Fruit fly (Drosophila melanogaster) whole organism, embryonic: ENCODE data around the gene tomb.

ENCODE experiments used
- CG10274 ChIP-seq: fragments of 200-800 bp; sonication (Bioruptor generic); optimal IDR thresholded peaks from 3 replicates; lab custom pipeline; 2017; ENCODE audit warnings: missing biosample characterization, mild to moderate bottlenecking, missing genetic modification characterization
- CG10431 ChIP-seq: fragments of 200-800 bp; sonication (Bioruptor generic); optimal IDR thresholded peaks from 3 replicates; lab custom pipeline; 2018; ENCODE audit warnings: missing biosample characterization, mild to moderate bottlenecking, missing genetic modification characterization
- CG10462 ChIP-seq: fragments of 200-800 bp; sonication (Bioruptor generic); optimal IDR thresholded peaks from 2 replicates; lab custom pipeline; 2016; ENCODE audit warnings: missing biosample characterization, missing genetic modification characterization
- CG10979 ChIP-seq: fragments of 200-800 bp; sonication (Bioruptor generic); optimal IDR thresholded peaks from 2 replicates; lab custom pipeline; 2018; ENCODE audit warnings: missing biosample characterization, mild to moderate bottlenecking, missing genetic modification characterization, moderate library complexity
- CG11085 ChIP-seq: fragments of 200-800 bp; sonication (Bioruptor generic); IDR thresholded peaks from 2 replicates; pipeline ENCODE4 v1.3.6; 2022; ENCODE audit warnings: missing biosample characterization, missing genetic modification characterization
- CG12391 ChIP-seq: fragments of 200-800 bp; sonication (Bioruptor generic); optimal IDR thresholded peaks from 3 replicates; lab custom pipeline; 2018; ENCODE audit warnings: missing biosample characterization, mild to moderate bottlenecking, missing genetic modification characterization, moderate library complexity
- CG14710 ChIP-seq: fragments of 200-800 bp; sonication (Bioruptor generic); optimal IDR thresholded peaks from 3 replicates; lab custom pipeline; 2019; ENCODE audit warnings: missing biosample characterization, mild to moderate bottlenecking, missing genetic modification characterization, moderate library complexity
- CG15696 ChIP-seq: fragments of 200-800 bp; sonication (Bioruptor generic); optimal IDR thresholded peaks from 2 replicates; lab custom pipeline; 2019; ENCODE audit warnings: missing biosample characterization, mild to moderate bottlenecking, missing genetic modification characterization, moderate library complexity
- CG16815 ChIP-seq: fragments of 200-800 bp; sonication (Bioruptor generic); optimal IDR thresholded peaks from 3 replicates; lab custom pipeline; 2017; ENCODE audit warnings: missing biosample characterization, mild to moderate bottlenecking, missing genetic modification characterization
- CG17328 ChIP-seq: fragments of 200-800 bp; sonication (Bioruptor generic); IDR thresholded peaks from 2 replicates; pipeline ENCODE4 v1.3.6; 2022; ENCODE audit warnings: missing biosample characterization, missing genetic modification characterization
- CG2202 ChIP-seq: fragments of 200-800 bp; sonication (Bioruptor generic); optimal IDR thresholded peaks from 2 replicates; lab custom pipeline; 2018; ENCODE audit warnings: missing biosample characterization, mild to moderate bottlenecking, missing genetic modification characterization
- CG30431 ChIP-seq: fragments of 200-800 bp; sonication (Bioruptor generic); optimal IDR thresholded peaks from 2 replicates; lab custom pipeline; 2017; ENCODE audit warnings: missing biosample characterization, missing genetic modification characterization
- CG4424 ChIP-seq: fragments of 200-800 bp; sonication (Bioruptor generic); optimal IDR thresholded peaks from 3 replicates; lab custom pipeline; 2016; ENCODE audit warnings: missing biosample characterization, missing genetic modification characterization
- CG4820 ChIP-seq: fragments of 200-800 bp; sonication (Bioruptor generic); optimal IDR thresholded peaks from 3 replicates; lab custom pipeline; 2016; ENCODE audit warnings: missing biosample characterization, missing genetic modification characterization
- CG8388 ChIP-seq: fragments of 200-800 bp; sonication (Bioruptor generic); optimal IDR thresholded peaks from 2 replicates; lab custom pipeline; 2019; ENCODE audit warnings: missing biosample characterization, mild to moderate bottlenecking, missing genetic modification characterization, moderate library complexity
- CG8765 ChIP-seq: fragments of 200-800 bp; sonication (Bioruptor generic); IDR thresholded peaks from 2 replicates; pipeline ENCODE4 v1.3.6; 2022; ENCODE audit warnings: missing biosample characterization, missing genetic modification characterization
- CG9727 ChIP-seq: fragments of 200-800 bp; sonication (Bioruptor generic); optimal IDR thresholded peaks from 3 replicates; lab custom pipeline; 2017; ENCODE audit warnings: missing biosample characterization, mild to moderate bottlenecking, missing genetic modification characterization
- Chrac-16 ChIP-seq: fragments of 200-800 bp; sonication (Bioruptor generic); optimal IDR thresholded peaks from 3 replicates; lab custom pipeline; 2016; ENCODE audit warnings: missing biosample characterization, missing genetic modification characterization
- CrebB ChIP-seq: fragments of 200-800 bp; sonication (Bioruptor generic); optimal IDR thresholded peaks from 3 replicates; lab custom pipeline; 2018; ENCODE audit warnings: missing biosample characterization, mild to moderate bottlenecking, missing genetic modification characterization
- HLH4C ChIP-seq: fragments of 200-800 bp; sonication (Bioruptor generic); IDR thresholded peaks from 3 replicates; pipeline ENCODE4 v1.3.6; 2022; ENCODE audit warnings: missing biosample characterization, missing genetic modification characterization; ENCODE audit not compliant: partially characterized antibody
- Hmx ChIP-seq: fragments of 200-800 bp; sonication (Bioruptor generic); optimal IDR thresholded peaks from 2 replicates; lab custom pipeline; 2016; ENCODE audit warnings: missing biosample characterization, missing genetic modification characterization
- Hr39 ChIP-seq: fragments of >200 bp; optimal IDR thresholded peaks from 2 replicates; lab custom pipeline; 2017
- Hr51 ChIP-seq, 2 experiments: fragments of 200-800 bp; sonication (Bioruptor generic); optimal IDR thresholded peaks; 2 replicates in 1 of 2; 3 replicates in 1 of 2; lab custom pipeline; 2016 to 2018; ENCODE audit warnings: missing biosample characterization in 2 of 2, missing genetic modification characterization in 2 of 2, mild to moderate bottlenecking in 1 of 2, moderate library complexity in 1 of 2
- Med ChIP-seq: fragments of 200-800 bp; sonication (Bioruptor generic); peaks from one replicate; lab custom pipeline; 2016; ENCODE audit warnings: missing biosample characterization, missing genetic modification characterization, mild to moderate bottlenecking, inconsistent platforms, moderate library complexity
- NC2β ChIP-seq: fragments of 200-800 bp; sonication (Bioruptor generic); optimal IDR thresholded peaks from 2 replicates; lab custom pipeline; 2016; ENCODE audit warnings: missing biosample characterization, missing genetic modification characterization
- Nf-YA ChIP-seq: fragments of 200-800 bp; sonication (Bioruptor generic); IDR thresholded peaks from 2 replicates; pipeline ENCODE4 v1.3.6; 2022; ENCODE audit warnings: missing biosample characterization, missing genetic modification characterization
- NfI ChIP-seq: fragments of 200-800 bp; sonication (Bioruptor generic); optimal IDR thresholded peaks from 3 replicates; lab custom pipeline; 2018; ENCODE audit warnings: missing biosample characterization, mild to moderate bottlenecking, missing genetic modification characterization, moderate library complexity
- Spps ChIP-seq: fragments of 200-800 bp; sonication (Bioruptor generic); optimal IDR thresholded peaks from 2 replicates; lab custom pipeline; 2018; ENCODE audit warnings: missing biosample characterization, mild to moderate bottlenecking, missing genetic modification characterization
- Sry-δ ChIP-seq: fragments of 200-800 bp; sonication (Bioruptor generic); optimal IDR thresholded peaks from 2 replicates; lab custom pipeline; 2016; ENCODE audit warnings: missing biosample characterization, missing genetic modification characterization
- ap ChIP-seq: fragments of 200-800 bp; sonication (Bioruptor generic); IDR thresholded peaks from 2 replicates; pipeline ENCODE4 v1.3.6; 2022; ENCODE audit warnings: missing biosample characterization, missing genetic modification characterization
- ase ChIP-seq: fragments of 200-800 bp; sonication (Bioruptor generic); IDR thresholded peaks from 3 replicates; pipeline ENCODE4 v1.3.6; 2022; ENCODE audit warnings: missing biosample characterization, missing genetic modification characterization
- chif ChIP-seq, 2 experiments: fragments of 200-800 bp; sonication (Bioruptor generic); optimal IDR thresholded peaks; 3 replicates each; lab custom pipeline; 2016; ENCODE audit warnings: missing biosample characterization in 2 of 2, missing genetic modification characterization in 2 of 2
- chn ChIP-seq: fragments of 200-800 bp; sonication (Bioruptor generic); optimal IDR thresholded peaks from 2 replicates; lab custom pipeline; 2016; ENCODE audit warnings: missing biosample characterization, missing genetic modification characterization
- dan ChIP-seq: fragments of 200-800 bp; sonication (Bioruptor generic); IDR thresholded peaks from 2 replicates; pipeline ENCODE4 v1.3.6; 2022; ENCODE audit warnings: missing biosample characterization, missing genetic modification characterization
- dmrt11E ChIP-seq: fragments of 200-800 bp; sonication (Bioruptor generic); optimal IDR thresholded peaks from 3 replicates; lab custom pipeline; 2018; ENCODE audit warnings: missing biosample characterization, mild to moderate bottlenecking, missing genetic modification characterization, moderate library complexity
- fu2 ChIP-seq: fragments of 200-800 bp; sonication (Bioruptor generic); optimal IDR thresholded peaks from 2 replicates; lab custom pipeline; 2016; ENCODE audit warnings: missing biosample characterization, missing genetic modification characterization
- nerfin-1 ChIP-seq: fragments of 200-800 bp; sonication (Bioruptor generic); optimal IDR thresholded peaks from 3 replicates; lab custom pipeline; 2019; ENCODE audit warnings: missing biosample characterization, mild to moderate bottlenecking, missing genetic modification characterization, moderate library complexity
- nmo ChIP-seq: fragments of 200-800 bp; sonication (Bioruptor generic); optimal IDR thresholded peaks from 2 replicates; lab custom pipeline; 2018; ENCODE audit warnings: missing biosample characterization, mild to moderate bottlenecking, missing genetic modification characterization, moderate library complexity
- nom ChIP-seq: fragments of 200-800 bp; sonication (Bioruptor generic); optimal IDR thresholded peaks from 2 replicates; lab custom pipeline; 2017; ENCODE audit warnings: missing biosample characterization, missing genetic modification characterization, mild to moderate bottlenecking, moderate library complexity, missing genetic modification reagents
- otp ChIP-seq: fragments of 200-800 bp; sonication (Bioruptor generic); IDR thresholded peaks from 3 replicates; pipeline ENCODE4, ENCODE4 v1.3.6; 2022; ENCODE audit warnings: missing biosample characterization, missing genetic modification characterization
- row ChIP-seq: fragments of 200-800 bp; sonication (Bioruptor generic); IDR thresholded peaks from 3 replicates; pipeline ENCODE4 v1.3.6; 2022; ENCODE audit warnings: missing biosample characterization, missing genetic modification characterization
- sens ChIP-seq: fragments of 200-800 bp; sonication (Bioruptor generic); peaks from one replicate; lab custom pipeline; 2016; ENCODE audit warnings: missing biosample characterization, missing genetic modification characterization
- sug ChIP-seq: fragments of 200-800 bp; optimal IDR thresholded peaks from 2 replicates; lab custom pipeline; 2019; ENCODE audit warnings: missing biosample characterization, mild to moderate bottlenecking, missing genetic modification characterization, moderate library complexity
- trh ChIP-seq: fragments of 200-800 bp; sonication (Bioruptor generic); optimal IDR thresholded peaks from 2 replicates; lab custom pipeline; 2016; ENCODE audit warnings: missing biosample characterization, missing genetic modification characterization
- ttk ChIP-seq: fragments of 200-800 bp; sonication (Bioruptor generic); IDR thresholded peaks from 2 replicates; pipeline ENCODE4 v2.1.2; 2022; ENCODE audit warnings: missing biosample characterization, missing genetic modification characterization
- unc-4 ChIP-seq: fragments of 200-800 bp; sonication (Bioruptor generic); IDR thresholded peaks from 2 replicates; pipeline ENCODE4 v1.3.6; 2022; ENCODE audit warnings: missing biosample characterization, missing genetic modification characterization; ENCODE audit not compliant: partially characterized antibody
- unpg ChIP-seq: fragments of 200-800 bp; sonication (Bioruptor generic); optimal IDR thresholded peaks from 3 replicates; lab custom pipeline; 2018; ENCODE audit warnings: missing biosample characterization, mild to moderate bottlenecking, missing genetic modification characterization, moderate library complexity
- z ChIP-seq: fragments of 200-800 bp; sonication (Bioruptor generic); IDR thresholded peaks from 3 replicates; pipeline ENCODE4 v1.3.6; 2022; ENCODE audit warnings: missing biosample characterization, missing genetic modification characterization
- zfh1 ChIP-seq: fragments of 200-800 bp; sonication (Bioruptor generic); IDR thresholded peaks from 3 replicates; pipeline ENCODE4 v1.3.6; 2022; ENCODE audit warnings: missing biosample characterization, missing genetic modification characterization

The tomb gene

dm6 chr2L:5492924-5493323 lies 43.6 kb downstream of the tomb start (continued):
- no peak for TF ChIP-seq HLH4C (GFP tag; lab: Robert Waterston, UW)
- TF ChIP-seq ap, result no peak
- TF ChIP-seq, all 482 proteins: peak for 7

dm6 chr2L:5491220-5491619 lies 45.3 kb downstream of the tomb start:
- TF ChIP-seq dan (GFP tag; lab: Robert Waterston, UW), result peak; percentile 57; the same call in 1 of the 2 replicates
- TF ChIP-seq Hr39 (lab: Kevin White, UChicago), result no peak
- peak; percentile 47 for TF ChIP-seq CG15696 (tag; lab: Kevin White, UChicago)
- no peak for TF ChIP-seq nmo
- TF ChIP-seq ase, result no peak
- TF ChIP-seq fu2, result no peak
- peak; percentile 3 for TF ChIP-seq CG16815 (GFP tag; lab: Kevin White, UChicago)
- peak; percentile 19 for TF ChIP-seq CG4424
- peak; percentile 23 for TF ChIP-seq nom (GFP tag; lab: Kevin White, UChicago)
- peak; percentile 9 for TF ChIP-seq Spps (tag; lab: Kevin White, UChicago)
- TF ChIP-seq CG8388 (GFP tag; lab: Kevin White, UChicago), result peak; percentile 4
- no peak for TF ChIP-seq CG30431 (GFP tag; lab: Kevin White, UChicago)
- TF ChIP-seq Hr51 (GFP tag; optimal IDR thresholded peaks at IDR 0.05; lab: Kevin White, UChicago), result peak in 1 of 2 experiments; percentile 2
- TF ChIP-seq chif (GFP tag; optimal IDR thresholded peaks at IDR 0.05; lab: Kevin White, UChicago), result peak in 1 of 2 experiments; percentile 47
- TF ChIP-seq CG9727, result peak; percentile 49
- peak; percentile 74; the same call in 2 of the 3 replicates for TF ChIP-seq zfh1 (GFP tag; lab: Robert Waterston, UW)
- TF ChIP-seq nerfin-1 (tag; lab: Kevin White, UChicago), result no peak
- no peak for TF ChIP-seq CG10274 (GFP tag; lab: Kevin White, UChicago)
- TF ChIP-seq Sry-δ (GFP tag; lab: Kevin White, UChicago), result no peak
- no peak for TF ChIP-seq CG11085 (GFP tag; lab: Robert Waterston, UW)
- no peak for TF ChIP-seq trh (GFP tag; lab: Kevin White, UChicago)
- peak; percentile 51 for TF ChIP-seq CG10979 (tag; lab: Kevin White, UChicago)
- no peak for TF ChIP-seq CG10431
- TF ChIP-seq CG4820 (GFP tag; lab: Kevin White, UChicago), result peak; percentile 0
- peak; percentile 31; the same call in 1 of the 3 replicates for TF ChIP-seq z
- TF ChIP-seq Med, result peak; percentile 66
- peak; percentile 62 for TF ChIP-seq dmrt11E (tag; lab: Kevin White, UChicago)
- no peak for TF ChIP-seq unc-4 (GFP tag; lab: Robert Waterston, UW)
- peak; percentile 45; the same call in 1 of the 2 replicates for TF ChIP-seq CG17328
- peak; percentile 26 for TF ChIP-seq CG12391 (tag; lab: Kevin White, UChicago)
- TF ChIP-seq CG2202, result no peak
- TF ChIP-seq Chrac-16 (GFP tag; lab: Kevin White, UChicago), result peak; percentile 31
- no peak for TF ChIP-seq CG10462 (GFP tag; lab: Kevin White, UChicago)
- no peak for TF ChIP-seq CrebB (tag; lab: Kevin White, UChicago)
- no peak for TF ChIP-seq NfI
- no peak for TF ChIP-seq sug (tag; lab: Kevin White, UChicago)
- peak; percentile 5 for TF ChIP-seq NC2β
- TF ChIP-seq sens, result peak; percentile 87
- peak; percentile 24 for TF ChIP-seq CG14710
- peak; percentile 18 for TF ChIP-seq unpg (GFP tag; lab: Kevin White, UChicago)
- TF ChIP-seq Nf-YA (GFP tag; lab: Robert Waterston, UW), result peak; percentile 25; the same call in 1 of the 2 replicates
- peak; percentile 36; the same call in 2 of the 3 replicates for TF ChIP-seq row
- TF ChIP-seq chn (GFP tag; lab: Kevin White, UChicago), result peak; percentile 27
- peak; percentile 12; the same call in 1 of the 2 replicates for TF ChIP-seq CG8765 (GFP tag; lab: Robert Waterston, UW)
- TF ChIP-seq otp (GFP tag; lab: Robert Waterston, UW), result 0 out of 3 replicates have a peak, but pooled peaks have one; percentile 34
- 0 out of 2 replicates have a peak, but pooled peaks have one; percentile 18 for TF ChIP-seq ttk (GFP tag; lab: Robert Waterston, UW)
- TF ChIP-seq Hmx (GFP tag; lab: Kevin White, UChicago), result no peak
